In genomic region chrX:9089536-9089935, ce11 we compare ENCODE assay signal across 5 worm cellular contexts.
TF ChIP-seq lines count a peak whose summit lies in the region.

No protein-coding gene starts in this region.

TF ChIP-seq in whole organism, L4 larva, 104 proteins besides CTCF, POLR2A, EP300 and RAD21:
- no peak for TF ChIP-seq nhr-6 (tag; optimal IDR thresholded peaks at IDR 0.05; lab: Kevin White, UChicago)
- peak; percentile 96 for TF ChIP-seq aha-1 (tag; lab: Kevin White, UChicago)

TF ChIP-seq in whole organism, early embryonic, 17 proteins besides CTCF, POLR2A, EP300 and RAD21:
- peak; percentile 51 for TF ChIP-seq hmg-4 (GFP tag; optimal IDR thresholded peaks at IDR 0.05; lab: Kevin White, UChicago)
- no peak for TF ChIP-seq pes-1 (GFP tag; IDR thresholded peaks at IDR 0.05; lab: Robert Waterston, UW)
- TF ChIP-seq sea-1 (GFP tag; conservative IDR thresholded peaks at IDR 0.05; lab: Robert Waterston, UW), result 0 out of 2 replicates have a peak, but pooled peaks have one; percentile 49
TF ChIP-seq in whole organism, early embryonic: peak in this region for 2.

TF ChIP-seq in whole organism, late embryonic, 69 proteins besides CTCF, POLR2A, EP300 and RAD21:
- TF ChIP-seq dve-1 (tag; optimal IDR thresholded peaks at IDR 0.05; lab: Kevin White, UChicago) (no peak), ceh-9 (tag; optimal IDR thresholded peaks at IDR 0.05; lab: Kevin White, UChicago) (no peak), ceh-19 (GFP tag; optimal IDR thresholded peaks at IDR 0.05; lab: Kevin White, UChicago) (no peak), ceh-31 (tag; optimal IDR thresholded peaks at IDR 0.05; lab: Kevin White, UChicago) (peak; percentile 57), C38D4.7 (GFP tag; optimal IDR thresholded peaks at IDR 0.05; lab: Kevin White, UChicago) (no peak), ceh-22 (tag; optimal IDR thresholded peaks at IDR 0.05; lab: Kevin White, UChicago) (no peak), unc-42 (tag; optimal IDR thresholded peaks at IDR 0.05; lab: Kevin White, UChicago) (no peak), C08G9.2 (tag; optimal IDR thresholded peaks at IDR 0.05; lab: Kevin White, UChicago) (no peak), pqm-1 (tag; optimal IDR thresholded peaks at IDR 0.05; lab: Kevin White, UChicago) (no peak), ceh-48 (tag; optimal IDR thresholded peaks at IDR 0.05; lab: Kevin White, UChicago) (no peak), ama-1 (optimal IDR thresholded peaks at IDR 0.05; lab: Kevin White, UChicago) (no peak), ref-2 (tag; optimal IDR thresholded peaks at IDR 0.05; lab: Kevin White, UChicago) (peak; percentile 41), tbx-7 (tag; optimal IDR thresholded peaks at IDR 0.05; lab: Kevin White, UChicago) (no peak), pat-9 (tag; optimal IDR thresholded peaks at IDR 0.05; lab: Kevin White, UChicago) (no peak), elt-2 (tag; optimal IDR thresholded peaks at IDR 0.05; lab: Kevin White, UChicago) (no peak), pag-3 (tag; optimal IDR thresholded peaks at IDR 0.05; lab: Kevin White, UChicago; ENCODE audit: borderline replicate concordance) (no peak), fkh-6 (tag; optimal IDR thresholded peaks at IDR 0.05; lab: Kevin White, UChicago) (no peak), F13H6.1 (tag; optimal IDR thresholded peaks at IDR 0.05; lab: Kevin White, UChicago) (no peak), ztf-16 (tag; optimal IDR thresholded peaks at IDR 0.05; lab: Kevin White, UChicago) (no peak), ceh-18 (tag; optimal IDR thresholded peaks at IDR 0.05; lab: Kevin White, UChicago) (no peak), sdc-2 (tag; optimal IDR thresholded peaks at IDR 0.05; lab: Kevin White, UChicago) (no peak), pax-1 (tag; optimal IDR thresholded peaks at IDR 0.05; lab: Kevin White, UChicago) (no peak), pha-2 (tag; optimal IDR thresholded peaks at IDR 0.05; lab: Kevin White, UChicago) (no peak), ceh-45 (GFP tag; IDR thresholded peaks at IDR 0.05; lab: Robert Waterston, UW) (no peak), ceh-14 (tag; optimal IDR thresholded peaks at IDR 0.05; lab: Kevin White, UChicago) (no peak), hlh-6 (tag; optimal IDR thresholded peaks at IDR 0.05; lab: Kevin White, UChicago) (no peak), nfya-1 (tag; optimal IDR thresholded peaks at IDR 0.05; lab: Kevin White, UChicago) (peak; percentile 22), sox-2 (GFP tag; IDR thresholded peaks at IDR 0.05; lab: Robert Waterston, UW) (no peak), ets-4 (tag; optimal IDR thresholded peaks at IDR 0.05; lab: Kevin White, UChicago) (no peak), npax-4 (tag; optimal IDR thresholded peaks at IDR 0.05; lab: Kevin White, UChicago) (no peak), hlh-30 (tag; optimal IDR thresholded peaks at IDR 0.05; lab: Kevin White, UChicago; ENCODE audit: insufficient read depth) (peak; percentile 33)
TF ChIP-seq in whole organism, late embryonic: peak in this region for 4.

TF ChIP-seq in whole organism, midembryonic, 9 proteins besides CTCF, POLR2A, EP300 and RAD21:
- TF ChIP-seq cog-1 (tag; optimal IDR thresholded peaks at IDR 0.05; lab: Kevin White, UChicago) (no peak), flt-1 (GFP tag; IDR thresholded peaks at IDR 0.05; lab: Robert Waterston, UW) (0 out of 2 replicates have a peak, but pooled peaks have one; percentile 8), klf-2 (GFP tag; conservative IDR thresholded peaks at IDR 0.05; lab: Robert Waterston, UW) (no peak), T22C8.4 (GFP tag; IDR thresholded peaks at IDR 0.05; lab: Robert Waterston, UW) (no peak), tab-1 (GFP tag; IDR thresholded peaks at IDR 0.05; lab: Robert Waterston, UW) (0 out of 2 replicates have a peak, but pooled peaks have one; percentile 16)

TF ChIP-seq in whole organism, mixed stage, embryonic, 35 proteins besides CTCF, POLR2A, EP300 and RAD21:
- TF ChIP-seq mls-2 (tag; optimal IDR thresholded peaks at IDR 0.05; lab: Kevin White, UChicago) (peak; percentile 43), elt-1 (tag; optimal IDR thresholded peaks at IDR 0.05; lab: Kevin White, UChicago; ENCODE audit: borderline replicate concordance, insufficient read depth) (no peak), nhr-2 (tag; optimal IDR thresholded peaks at IDR 0.05; lab: Kevin White, UChicago) (peak; percentile 92)

Comparison
In these comparisons a context has a peak if more than half of its experiments do, and no peak if none do; other contexts are left out.
1. Of the 7 proteins assayed by ChIP-seq in both whole organism, L4 larva and whole organism, late embryonic: peak only in whole organism, L4 larva: none; only in whole organism, late embryonic: hlh-30; in both: none; in neither: 6.